Fruit fly (Drosophila melanogaster): ENCODE measurements around the gene CG34353.

dm6 chr3R:27912147-27912546 is 6.5 kb upstream of the CG34353 start, which contains the start of gene mil:
- TF ChIP-seq usp (GFP tag; optimal IDR thresholded peaks at IDR 0.05) (no peak), Dll (optimal IDR thresholded peaks at IDR 0.05) (no peak), EcR (GFP tag; optimal IDR thresholded peaks at IDR 0.05) (no peak), psq (optimal IDR thresholded peaks at IDR 0.05) (no peak), CG8478 (optimal IDR thresholded peaks at IDR 0.05) (no peak), pan (optimal IDR thresholded peaks at IDR 0.05) (no peak)

Measured in whole organism.